Fruit fly (Drosophila melanogaster) whole organism, embryonic: ENCODE results near the gene CG7518.

ENCODE experiments used
- CG17912 ChIP-seq: fragments of 200-800 bp; sonication (Bioruptor generic); optimal IDR thresholded peaks from 2 replicates; lab custom pipeline; 2018; ENCODE audit warnings: missing biosample characterization, mild to moderate bottlenecking, missing genetic modification characterization
- CG7357 ChIP-seq: fragments of 200-800 bp; sonication (Bioruptor generic); IDR thresholded peaks from 3 replicates; pipeline ENCODE4 v1.3.6; 2022; ENCODE audit warnings: missing biosample characterization, missing genetic modification characterization
- CG9609 ChIP-seq: fragments of 200-800 bp; sonication (Bioruptor generic); optimal IDR thresholded peaks from 3 replicates; lab custom pipeline; 2016; ENCODE audit warnings: missing biosample characterization, missing genetic modification characterization
- D ChIP-seq, 2 experiments: fragments of 200-800 bp in 1 of 2; fragments of >200 bp in 1 of 2; sonication (Bioruptor generic) in 1 of 2; optimal IDR thresholded peaks; 2 replicates in 1 of 2; 3 replicates in 1 of 2; lab custom pipeline; 2017; ENCODE audit warnings: mild to moderate bottlenecking in 1 of 2, missing biosample characterization in 1 of 2, missing genetic modification characterization in 1 of 2, missing genetic modification reagents in 1 of 2
- Dip3 ChIP-seq: fragments of 200-800 bp; sonication (Bioruptor generic); optimal IDR thresholded peaks from 3 replicates; lab custom pipeline; 2016; ENCODE audit warnings: missing biosample characterization, missing genetic modification characterization
- Hr39 ChIP-seq: fragments of >200 bp; optimal IDR thresholded peaks from 2 replicates; lab custom pipeline; 2017
- dmrt99B ChIP-seq: fragments of 200-800 bp; sonication (Bioruptor generic); optimal IDR thresholded peaks from 2 replicates; lab custom pipeline; 2018; ENCODE audit warnings: missing biosample characterization, mild to moderate bottlenecking, missing genetic modification characterization, moderate library complexity
- en ChIP-seq: fragments of 200-800 bp; sonication (Bioruptor generic); optimal IDR thresholded peaks from 2 replicates; lab custom pipeline; 2016; ENCODE audit warnings: missing biosample characterization, missing genetic modification characterization
- fd102C ChIP-seq: fragments of 200-800 bp; sonication (Bioruptor generic); optimal IDR thresholded peaks from 2 replicates; lab custom pipeline; 2018; ENCODE audit warnings: missing biosample characterization, mild to moderate bottlenecking, missing genetic modification characterization, moderate library complexity
- sug ChIP-seq: fragments of 200-800 bp; optimal IDR thresholded peaks from 2 replicates; lab custom pipeline; 2019; ENCODE audit warnings: missing biosample characterization, mild to moderate bottlenecking, missing genetic modification characterization, moderate library complexity

dm6 chr3R:12982982-12983633, 14.8 kb upstream of the CG7518 start:
- TF ChIP-seq fd102C (GFP tag; lab: Kevin White, UChicago) (no peak), dmrt99B (tag; lab: Kevin White, UChicago) (no peak), CG17912 (GFP tag; lab: Kevin White, UChicago) (no peak), CG7357 (GFP tag; lab: Robert Waterston, UW) (no peak), Dip3 (GFP tag; lab: Kevin White, UChicago) (no peak), sug (tag; lab: Kevin White, UChicago) (no peak), Hr39 (lab: Kevin White, UChicago) (no peak), CG9609 (no peak), D (optimal IDR thresholded peaks at IDR 0.05; lab: Kevin White, UChicago) (no peak), D (GFP tag; optimal IDR thresholded peaks at IDR 0.05; lab: Kevin White, UChicago) (no peak), en (no peak)
